Worm (Caenorhabditis elegans) whole organism, midembryonic: ENCODE data around the gene D2045.8.

Source experiments
- T22C8.4 ChIP-seq: fragments of 200-800 bp; sonication (Bioruptor generic); IDR thresholded peaks from 2 replicates; pipeline ENCODE4 v1.3.6; 2022; ENCODE audit warnings: missing genetic modification characterization, missing compliant biosample characterization
- cog-1 ChIP-seq: sonication (generic microtip); optimal IDR thresholded peaks from 2 replicates; lab custom pipeline; 2016; ENCODE audit warnings: missing genetic modification characterization, missing compliant biosample characterization
- flt-1 ChIP-seq: fragments of 200-800 bp; sonication (Bioruptor generic); IDR thresholded peaks from 2 replicates; pipeline ENCODE4 v1.3.6; 2022; ENCODE audit warnings: missing genetic modification characterization, missing compliant biosample characterization
- klf-2 ChIP-seq: fragments of 200-800 bp; sonication (Bioruptor generic); conservative IDR thresholded peaks from 2 replicates; pipeline ENCODE4 v1.3.6; 2022; ENCODE audit warnings: missing genetic modification reagents, missing genetic modification characterization, missing compliant biosample characterization
- med-1 ChIP-seq: sonication (generic microtip); optimal IDR thresholded peaks from 2 replicates; lab custom pipeline; 2017; ENCODE audit warnings: missing genetic modification characterization, mild to moderate bottlenecking, missing compliant biosample characterization, antibody characterized with exemption, missing genetic modification reagents; ENCODE audit not compliant: insufficient read depth
- ref-1 ChIP-seq: fragments of 200-800 bp; sonication (Bioruptor generic); conservative IDR thresholded peaks from 2 replicates; pipeline ENCODE4 v1.3.6; 2022; ENCODE audit warnings: missing genetic modification reagents, missing genetic modification characterization, missing compliant biosample characterization
- tab-1 ChIP-seq: fragments of 200-800 bp; sonication (Bioruptor generic); IDR thresholded peaks from 2 replicates; pipeline ENCODE4 v1.3.6; 2022; ENCODE audit warnings: missing genetic modification characterization, missing compliant biosample characterization
- ztf-23 ChIP-seq: fragments of 200-800 bp; sonication (Bioruptor generic); IDR thresholded peaks from 2 replicates; pipeline ENCODE4 v1.3.6; 2022; ENCODE audit warnings: missing genetic modification reagents, missing genetic modification characterization, missing compliant biosample characterization
- ztf-29 ChIP-seq: fragments of 200-800 bp; sonication (Bioruptor generic); IDR thresholded peaks from 2 replicates; pipeline ENCODE4 v1.3.6; 2022; ENCODE audit warnings: missing genetic modification reagents, missing genetic modification characterization, missing compliant biosample characterization

The D2045.8 gene

DNA sequence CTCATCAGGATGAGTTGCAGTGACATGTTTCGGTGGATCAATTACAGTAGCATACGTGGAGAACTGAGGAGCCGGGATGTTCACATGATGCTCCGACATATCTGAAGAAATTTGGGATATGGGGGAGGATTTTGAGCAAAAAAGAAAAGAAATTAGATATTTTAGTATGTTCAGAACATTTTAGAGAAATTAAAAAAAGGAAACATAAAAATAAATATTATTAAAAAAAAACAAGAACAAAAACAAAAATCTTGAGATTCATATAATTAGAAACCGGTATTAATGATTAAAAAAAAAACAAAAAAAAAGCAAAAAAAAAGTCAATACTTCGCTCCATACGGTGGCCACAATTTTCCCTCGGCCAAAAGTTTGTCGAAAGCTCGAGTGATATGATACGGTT, 21.7 kb downstream of the D2045.8 start, which contains the start of gene rab-33:
Gene rab-33 (minus strand): TSS at position 101 of the 400 bp plus-strand sequence.
- TF ChIP-seq ztf-29 (no peak), flt-1 (GFP tag; lab: Robert Waterston, UW) (no peak), T22C8.4 (GFP tag; lab: Robert Waterston, UW) (no peak), ref-1 (GFP tag; lab: Robert Waterston, UW) (no peak), klf-2 (GFP tag; lab: Robert Waterston, UW) (no peak), ztf-23 (GFP tag; lab: Robert Waterston, UW) (no peak), tab-1 (GFP tag; lab: Robert Waterston, UW) (no peak), cog-1 (tag; lab: Kevin White, UChicago) (no peak), med-1 (GFP tag; lab: Kevin White, UChicago) (no peak)

DNA sequence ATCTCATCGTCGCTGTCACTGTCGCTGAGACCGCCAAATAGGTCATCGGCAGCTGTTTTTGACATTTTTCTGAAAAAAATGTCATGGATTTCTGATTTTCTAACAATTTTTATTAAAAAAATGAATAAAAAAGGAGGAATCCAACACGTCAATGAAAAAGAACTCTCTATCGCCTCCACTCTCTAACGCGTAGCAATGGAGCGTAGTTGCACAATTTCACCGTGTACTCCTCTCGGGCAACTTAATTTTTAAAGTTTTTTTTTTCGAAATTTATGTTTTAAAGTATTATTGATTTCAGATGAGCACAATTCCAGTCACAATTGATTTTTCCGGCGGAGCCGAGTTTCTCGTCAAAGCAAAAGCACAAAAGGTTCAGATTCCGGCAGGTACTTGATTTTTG, 23.1 kb downstream of the D2045.8 start, which contains the start of the genes taf-11.3 and urm-1:
Gene taf-11.3 (minus strand): TSS at position 69 of the 400 bp plus-strand sequence.
Gene urm-1 (plus strand): TSS at position 299 of the 400 bp plus-strand sequence.
- TF ChIP-seq flt-1 (GFP tag; lab: Robert Waterston, UW) (no peak), ref-1 (GFP tag; lab: Robert Waterston, UW) (no peak), tab-1 (GFP tag; lab: Robert Waterston, UW) (no peak), cog-1 (tag; lab: Kevin White, UChicago) (no peak), ztf-23 (GFP tag; lab: Robert Waterston, UW) (no peak), ztf-29 (no peak), klf-2 (GFP tag; lab: Robert Waterston, UW) (no peak)

DNA sequence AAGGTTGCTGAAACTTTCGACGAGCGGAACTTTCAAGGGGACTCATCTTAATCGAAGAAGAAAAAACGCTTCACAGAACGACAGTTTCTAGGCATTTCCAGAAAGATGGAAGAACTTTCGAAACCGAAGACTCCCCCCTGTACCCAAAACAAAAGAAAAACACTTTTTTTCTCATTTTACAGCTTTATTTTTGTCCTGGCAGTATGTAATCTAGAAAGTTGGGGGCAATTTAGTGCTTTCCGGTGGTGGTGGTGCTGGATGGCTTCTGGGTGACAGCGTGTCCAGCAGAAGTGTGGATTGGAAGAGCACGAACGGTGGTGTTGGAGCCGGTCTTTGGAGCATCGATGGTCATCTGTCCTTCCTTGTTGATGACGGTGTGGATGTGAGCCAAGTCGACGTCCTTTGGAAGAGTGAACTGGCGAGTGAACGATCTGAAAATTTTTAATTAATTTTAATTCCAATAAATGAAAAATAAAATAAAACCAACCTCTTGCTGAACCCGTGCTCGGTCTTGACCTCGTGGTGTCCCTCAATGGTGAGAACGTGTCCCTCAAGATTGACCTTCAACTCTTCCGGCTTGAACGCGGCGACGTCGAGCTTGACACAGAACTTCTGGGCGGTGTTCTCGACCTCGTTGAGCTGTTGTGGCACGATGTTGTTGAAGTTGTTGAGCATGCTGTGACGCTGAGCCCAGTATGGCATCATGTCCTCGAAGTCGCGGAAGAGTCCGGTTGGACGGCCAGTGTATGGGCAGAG, 24.0 kb downstream of the D2045.8 start:
- TF ChIP-seq ztf-29 (no peak), ref-1 (GFP tag; lab: Robert Waterston, UW) (no peak), klf-2 (GFP tag; lab: Robert Waterston, UW) (no peak), tab-1 (GFP tag; lab: Robert Waterston, UW) (no peak), T22C8.4 (GFP tag; lab: Robert Waterston, UW) (no peak), cog-1 (tag; lab: Kevin White, UChicago) (no peak), med-1 (GFP tag; lab: Kevin White, UChicago) (no peak), flt-1 (GFP tag; lab: Robert Waterston, UW) (no peak), ztf-23 (GFP tag; lab: Robert Waterston, UW) (no peak)

DNA sequence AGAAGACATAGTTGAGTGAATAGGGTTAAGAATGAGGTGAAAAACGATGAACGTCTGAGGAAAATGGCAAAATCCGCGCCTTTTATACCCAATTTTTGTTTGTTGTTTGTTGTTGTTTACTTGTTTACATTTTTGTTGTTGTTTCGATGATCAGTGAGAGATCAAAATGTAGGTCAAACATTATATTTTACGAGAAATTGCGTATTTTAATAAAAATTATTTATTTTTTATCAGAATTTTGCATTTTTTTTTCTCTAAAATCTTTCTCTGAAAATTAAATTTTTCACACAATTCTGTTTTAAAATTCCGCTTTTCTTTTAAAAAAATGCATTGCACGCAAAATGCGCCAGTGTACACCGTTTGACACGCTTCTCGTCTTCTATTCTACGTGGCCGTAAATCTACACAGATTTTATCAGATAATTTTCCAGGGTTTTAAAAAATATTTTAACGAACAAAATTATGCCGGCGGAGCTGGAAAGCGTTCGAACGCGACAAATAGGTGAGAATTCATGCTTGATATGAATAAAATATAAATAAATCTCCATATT, 24.7 kb downstream of the D2045.8 start, which contains the start of the genes sip-1 and sly-1:
Gene sip-1 (minus strand): TSS at position 103 of the 550 bp plus-strand sequence.
Gene sly-1 (plus strand): TSS at position 360 of the 550 bp plus-strand sequence.
- TF ChIP-seq T22C8.4 (GFP tag; lab: Robert Waterston, UW) (no peak), med-1 (GFP tag; lab: Kevin White, UChicago) (no peak), ztf-29 (no peak)

DNA sequence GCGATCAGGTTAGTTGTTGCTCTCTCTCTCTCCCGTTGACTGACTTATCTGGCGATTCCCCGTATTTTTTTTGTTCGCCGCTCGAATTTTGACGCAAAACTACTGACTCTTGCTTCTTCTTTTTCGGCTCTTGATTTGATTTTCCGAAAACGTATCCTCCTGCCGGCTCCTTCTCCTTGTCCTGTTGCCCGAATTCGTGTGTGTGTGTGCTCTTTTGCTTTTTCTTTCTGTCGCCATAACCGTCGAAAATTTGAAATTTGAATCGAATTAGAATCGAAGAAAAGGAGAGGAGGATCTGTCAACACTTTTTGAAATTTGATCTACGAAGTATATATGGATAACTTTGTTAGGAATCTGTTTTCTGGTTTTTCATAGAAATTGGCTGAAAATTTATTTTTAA, 30.5 kb downstream of the D2045.8 start:
- TF ChIP-seq med-1 (GFP tag; lab: Kevin White, UChicago), result no peak
- TF ChIP-seq klf-2 (GFP tag; lab: Robert Waterston, UW), result no peak
- no peak for TF ChIP-seq T22C8.4 (GFP tag; lab: Robert Waterston, UW)
- no peak for TF ChIP-seq ztf-23 (GFP tag; lab: Robert Waterston, UW)
- TF ChIP-seq cog-1 (tag; lab: Kevin White, UChicago), result no peak
- TF ChIP-seq flt-1 (GFP tag; lab: Robert Waterston, UW), result no peak
- TF ChIP-seq ref-1 (GFP tag; lab: Robert Waterston, UW), result no peak
- TF ChIP-seq ztf-29, result no peak
- TF ChIP-seq tab-1 (GFP tag; lab: Robert Waterston, UW), result no peak

DNA sequence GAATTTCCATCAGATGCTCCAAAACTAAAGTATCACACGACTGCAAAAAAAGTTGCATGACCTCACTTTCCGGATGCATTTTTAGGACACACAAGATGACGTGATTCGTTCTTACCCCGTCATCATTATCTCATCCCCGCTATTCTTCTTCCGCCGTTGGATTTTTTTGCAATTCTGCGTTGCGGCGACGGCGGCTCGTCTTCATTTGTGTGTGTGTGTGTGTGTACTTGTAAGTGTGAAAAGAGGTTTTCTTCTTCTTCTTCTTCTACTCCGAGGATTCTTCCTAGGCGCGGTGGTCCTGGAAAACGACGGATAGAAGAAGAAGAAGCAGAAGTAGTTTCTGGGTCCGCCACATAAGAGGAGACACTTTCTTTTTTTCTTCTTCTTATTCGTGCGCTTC, 33.7 kb downstream of the D2045.8 start:
- TF ChIP-seq cog-1 (tag; lab: Kevin White, UChicago), result no peak
- no peak for TF ChIP-seq ref-1 (GFP tag; lab: Robert Waterston, UW)
- no peak for TF ChIP-seq T22C8.4 (GFP tag; lab: Robert Waterston, UW)
- no peak for TF ChIP-seq flt-1 (GFP tag; lab: Robert Waterston, UW)
- no peak for TF ChIP-seq klf-2 (GFP tag; lab: Robert Waterston, UW)
- no peak for TF ChIP-seq tab-1 (GFP tag; lab: Robert Waterston, UW)
- TF ChIP-seq ztf-29, result no peak
- TF ChIP-seq ztf-23 (GFP tag; lab: Robert Waterston, UW), result no peak
- TF ChIP-seq med-1 (GFP tag; lab: Kevin White, UChicago), result no peak

DNA sequence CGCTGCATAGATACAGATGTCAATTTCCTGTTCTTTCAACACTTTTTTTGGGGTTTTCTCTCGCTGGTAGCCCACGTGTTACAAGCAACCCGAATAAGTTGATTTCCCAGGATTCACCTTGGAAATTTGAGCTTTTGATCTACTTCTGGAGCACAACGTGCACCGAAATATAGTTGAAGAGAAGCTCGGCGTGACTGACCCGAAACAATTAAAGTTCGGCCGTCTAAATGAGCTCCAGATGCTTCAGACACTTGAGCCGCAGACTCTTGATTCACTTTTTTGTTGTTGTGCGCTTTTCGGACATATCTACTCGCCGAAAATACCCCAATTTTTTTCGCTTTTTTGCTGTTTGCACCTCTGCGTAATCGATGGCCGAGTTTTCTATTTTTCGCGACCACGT, 36.8 kb downstream of the D2045.8 start:
- TF ChIP-seq ref-1 (GFP tag; lab: Robert Waterston, UW), result no peak
- TF ChIP-seq ztf-29, result no peak
- TF ChIP-seq T22C8.4 (GFP tag; lab: Robert Waterston, UW), result no peak
- no peak for TF ChIP-seq med-1 (GFP tag; lab: Kevin White, UChicago)
- TF ChIP-seq klf-2 (GFP tag; lab: Robert Waterston, UW), result no peak
- TF ChIP-seq ztf-23 (GFP tag; lab: Robert Waterston, UW), result no peak
- TF ChIP-seq tab-1 (GFP tag; lab: Robert Waterston, UW), result no peak
- no peak for TF ChIP-seq flt-1 (GFP tag; lab: Robert Waterston, UW)
- no peak for TF ChIP-seq cog-1 (tag; lab: Kevin White, UChicago)

DNA sequence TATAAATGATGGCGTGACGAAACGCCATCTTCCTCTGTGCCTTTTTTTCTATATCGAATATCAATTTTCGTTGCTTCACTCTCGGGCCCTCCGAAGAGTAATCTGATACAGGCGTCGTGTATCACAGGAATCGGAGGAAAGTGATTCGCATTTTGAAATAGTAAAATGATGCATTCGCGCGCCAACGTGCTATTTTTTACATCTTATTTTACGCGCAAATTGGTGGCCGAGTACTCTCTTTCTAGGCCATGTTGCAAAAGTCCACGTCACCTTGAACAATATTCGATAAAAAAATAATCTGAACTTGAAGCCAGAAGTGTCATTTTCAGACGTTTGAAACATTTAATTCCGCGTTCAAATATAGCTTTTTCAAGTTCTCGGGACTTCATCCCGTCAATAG, 37.5 kb downstream of the D2045.8 start:
- TF ChIP-seq ztf-23 (GFP tag; lab: Robert Waterston, UW) (no peak), ref-1 (GFP tag; lab: Robert Waterston, UW) (no peak), T22C8.4 (GFP tag; lab: Robert Waterston, UW) (no peak), ztf-29 (no peak), klf-2 (GFP tag; lab: Robert Waterston, UW) (no peak), cog-1 (tag; lab: Kevin White, UChicago) (no peak), flt-1 (GFP tag; lab: Robert Waterston, UW) (no peak), tab-1 (GFP tag; lab: Robert Waterston, UW) (no peak), med-1 (GFP tag; lab: Kevin White, UChicago) (no peak)
